Fruit fly (Drosophila melanogaster) whole organism, embryonic: ENCODE measurements around the gene SrpRbeta.

Source experiments
- CG10366 ChIP-seq: fragments of 200-800 bp; sonication (Bioruptor generic); IDR thresholded peaks from 2 replicates; pipeline ENCODE4 v1.3.6; 2022; ENCODE audit warnings: missing biosample characterization, missing genetic modification characterization
- CG1233 ChIP-seq: fragments of 200-800 bp; sonication (Bioruptor generic); optimal IDR thresholded peaks from 4 replicates; lab custom pipeline; 2018; ENCODE audit warnings: missing biosample characterization, mild to moderate bottlenecking, missing genetic modification characterization
- CG12942 ChIP-seq: fragments of 200-800 bp; sonication (Bioruptor generic); optimal IDR thresholded peaks from 3 replicates; lab custom pipeline; 2016; ENCODE audit warnings: missing biosample characterization, missing genetic modification characterization
- CG15011 ChIP-seq: fragments of 200-800 bp; sonication (Bioruptor generic); optimal IDR thresholded peaks from 3 replicates; lab custom pipeline; 2018; ENCODE audit warnings: missing biosample characterization, mild to moderate bottlenecking, missing genetic modification characterization
- CG17612 ChIP-seq: fragments of 200-800 bp; sonication (Bioruptor generic); IDR thresholded peaks from 2 replicates; pipeline ENCODE4 v1.3.6; 2022; ENCODE audit warnings: missing biosample characterization, missing genetic modification characterization
- CG18764 ChIP-seq: fragments of 200-800 bp; sonication (Bioruptor generic); optimal IDR thresholded peaks from 3 replicates; lab custom pipeline; 2016; ENCODE audit warnings: missing biosample characterization, missing genetic modification characterization
- CG2116 ChIP-seq: fragments of 200-800 bp; sonication (Bioruptor generic); optimal IDR thresholded peaks from 3 replicates; lab custom pipeline; 2018; ENCODE audit warnings: missing biosample characterization, mild to moderate bottlenecking, missing genetic modification characterization
- CG31224 ChIP-seq: fragments of 200-800 bp; sonication (Bioruptor generic); IDR thresholded peaks from 2 replicates; pipeline ENCODE4 v1.3.6; 2022; ENCODE audit warnings: missing biosample characterization, missing genetic modification characterization
- CG31365 ChIP-seq: fragments of 200-800 bp; sonication (Bioruptor generic); optimal IDR thresholded peaks from 2 replicates; lab custom pipeline; 2018; ENCODE audit warnings: missing biosample characterization, mild to moderate bottlenecking, missing genetic modification characterization
- CG32772 ChIP-seq: fragments of 200-800 bp; sonication (Bioruptor generic); IDR thresholded peaks from 2 replicates; pipeline ENCODE4 v1.3.6; 2022; ENCODE audit warnings: missing biosample characterization, missing genetic modification characterization
- CG4424 ChIP-seq: fragments of 200-800 bp; sonication (Bioruptor generic); optimal IDR thresholded peaks from 3 replicates; lab custom pipeline; 2016; ENCODE audit warnings: missing biosample characterization, missing genetic modification characterization
- CG4730 ChIP-seq: fragments of 200-800 bp; sonication (Bioruptor generic); IDR thresholded peaks from 2 replicates; pipeline ENCODE4 v1.3.6; 2022; ENCODE audit warnings: missing biosample characterization, missing genetic modification characterization
- CG4820 ChIP-seq: fragments of 200-800 bp; sonication (Bioruptor generic); optimal IDR thresholded peaks from 3 replicates; lab custom pipeline; 2016; ENCODE audit warnings: missing biosample characterization, missing genetic modification characterization
- CG6175 ChIP-seq: fragments of 200-800 bp; sonication (Bioruptor generic); IDR thresholded peaks from 3 replicates; pipeline ENCODE4 v1.3.6; 2022; ENCODE audit warnings: missing biosample characterization, missing genetic modification characterization
- CG6654 ChIP-seq: fragments of 200-800 bp; sonication (Bioruptor generic); optimal IDR thresholded peaks from 2 replicates; lab custom pipeline; 2017; ENCODE audit warnings: missing biosample characterization, mild to moderate bottlenecking, missing genetic modification characterization
- CG7357 ChIP-seq: fragments of 200-800 bp; sonication (Bioruptor generic); IDR thresholded peaks from 3 replicates; pipeline ENCODE4 v1.3.6; 2022; ENCODE audit warnings: missing biosample characterization, missing genetic modification characterization
- Doc2 ChIP-seq: fragments of 200-800 bp; sonication (Bioruptor generic); IDR thresholded peaks from 2 replicates; pipeline ENCODE4 v1.3.6; 2022; ENCODE audit warnings: missing biosample characterization, missing genetic modification characterization
- ERR ChIP-seq: fragments of 200-800 bp; sonication (Bioruptor generic); optimal IDR thresholded peaks from 2 replicates; lab custom pipeline; 2016; ENCODE audit warnings: missing biosample characterization, missing genetic modification characterization
- Ets97D ChIP-seq: fragments of 200-800 bp; sonication (Bioruptor generic); optimal IDR thresholded peaks from 3 replicates; lab custom pipeline; 2016; ENCODE audit warnings: missing biosample characterization, missing genetic modification characterization
- HLHmδ ChIP-seq: fragments of 200-800 bp; sonication (Bioruptor generic); optimal IDR thresholded peaks from 2 replicates; lab custom pipeline; 2018; ENCODE audit warnings: missing biosample characterization, mild to moderate bottlenecking, missing genetic modification characterization, moderate library complexity
- Hsf ChIP-seq: fragments of 200-800 bp; sonication (Bioruptor generic); optimal IDR thresholded peaks from 3 replicates; lab custom pipeline; 2016; ENCODE audit warnings: missing biosample characterization, missing genetic modification characterization
- NC2β ChIP-seq: fragments of 200-800 bp; sonication (Bioruptor generic); optimal IDR thresholded peaks from 2 replicates; lab custom pipeline; 2016; ENCODE audit warnings: missing biosample characterization, missing genetic modification characterization
- Taf1 ChIP-seq: fragments of 200-800 bp; sonication (Bioruptor generic); IDR thresholded peaks from 2 replicates; pipeline ENCODE4 v1.3.6; 2022; ENCODE audit warnings: missing biosample characterization, missing genetic modification characterization
- Tbp ChIP-seq: fragments of >200 bp; optimal IDR thresholded peaks from 2 replicates; lab custom pipeline; 2018; ENCODE audit warnings: missing biosample characterization, missing genetic modification characterization
- Xbp1 ChIP-seq: fragments of 200-800 bp; sonication (Bioruptor generic); optimal IDR thresholded peaks from 3 replicates; lab custom pipeline; 2016; ENCODE audit warnings: missing biosample characterization, mild to moderate bottlenecking, missing genetic modification characterization
- Xrp1 ChIP-seq: fragments of 200-800 bp; sonication (Bioruptor generic); IDR thresholded peaks from 2 replicates; pipeline ENCODE4 v1.3.6; 2022; ENCODE audit warnings: missing biosample characterization, missing genetic modification characterization
- abd-A ChIP-seq: fragments of 200-800 bp; sonication (Bioruptor generic); optimal IDR thresholded peaks from 3 replicates; lab custom pipeline; 2019; ENCODE audit warnings: missing biosample characterization, mild to moderate bottlenecking, missing genetic modification characterization, moderate library complexity
- az2 ChIP-seq: fragments of 200-800 bp; sonication (Bioruptor generic); optimal IDR thresholded peaks from 3 replicates; lab custom pipeline; 2016; ENCODE audit warnings: missing biosample characterization, missing genetic modification characterization
- bcd ChIP-seq: fragments of 200-800 bp; sonication (Bioruptor generic); optimal IDR thresholded peaks from 2 replicates; lab custom pipeline; 2017; ENCODE audit warnings: missing biosample characterization, mild to moderate bottlenecking, missing genetic modification characterization
- btn ChIP-seq: fragments of 200-800 bp; sonication (Bioruptor generic); optimal IDR thresholded peaks from 2 replicates; lab custom pipeline; 2016; ENCODE audit warnings: missing biosample characterization, missing genetic modification characterization
- cg ChIP-seq: fragments of 200-800 bp; sonication (Bioruptor generic); optimal IDR thresholded peaks from 3 replicates; lab custom pipeline; 2019; ENCODE audit warnings: missing biosample characterization, mild to moderate bottlenecking, missing genetic modification characterization, moderate library complexity
- dan ChIP-seq: fragments of 200-800 bp; sonication (Bioruptor generic); IDR thresholded peaks from 2 replicates; pipeline ENCODE4 v1.3.6; 2022; ENCODE audit warnings: missing biosample characterization, missing genetic modification characterization
- dysf ChIP-seq: fragments of 200-800 bp; sonication (Bioruptor generic); IDR thresholded peaks from 3 replicates; pipeline ENCODE4 v1.3.6; 2022; ENCODE audit warnings: missing biosample characterization, missing genetic modification characterization
- fd96Cb ChIP-seq: fragments of 200-800 bp; sonication (Bioruptor generic); optimal IDR thresholded peaks from 2 replicates; lab custom pipeline; 2018; ENCODE audit warnings: missing biosample characterization, mild to moderate bottlenecking, missing genetic modification characterization, moderate library complexity
- gce ChIP-seq: fragments of 200-800 bp; sonication (Bioruptor generic); IDR thresholded peaks from 3 replicates; pipeline ENCODE4 v1.3.6; 2022; ENCODE audit warnings: missing biosample characterization, missing genetic modification characterization
- h ChIP-seq: fragments of >200 bp; optimal IDR thresholded peaks from 2 replicates; lab custom pipeline; 2017
- jigr1 ChIP-seq: fragments of 200-800 bp; sonication (Bioruptor generic); IDR thresholded peaks from 3 replicates; pipeline ENCODE4 v1.3.6; 2022; ENCODE audit warnings: missing biosample characterization, missing genetic modification characterization
- jumu ChIP-seq: fragments of 200-800 bp; sonication (Bioruptor generic); optimal IDR thresholded peaks from 3 replicates; lab custom pipeline; 2016; ENCODE audit warnings: missing biosample characterization, missing genetic modification characterization
- lov ChIP-seq, 2 experiments: fragments of 200-800 bp in 1 of 2; fragments of >200 bp in 1 of 2; sonication (Bioruptor generic) in 1 of 2; IDR thresholded peaks in 1 of 2; optimal IDR thresholded peaks in 1 of 2; 2 replicates in 1 of 2; 3 replicates in 1 of 2; pipeline versions ENCODE4 v1.3.6 to Lab custom; 2017 to 2022; ENCODE audit warnings: missing biosample characterization in 1 of 2, missing genetic modification characterization in 1 of 2
- luna ChIP-seq: fragments of 200-800 bp; sonication (Bioruptor generic); optimal IDR thresholded peaks from 2 replicates; lab custom pipeline; 2016; ENCODE audit warnings: missing biosample characterization, missing genetic modification characterization
- pan ChIP-seq, 4 experiments: fragments of >200 bp in 3 of 4; fragments of 200-800 bp in 1 of 4; sonication (Bioruptor generic) in 1 of 4; optimal IDR thresholded peaks in 3 of 4; IDR thresholded peaks in 1 of 4; 2 replicates each; pipeline versions ENCODE4 v1.3.6 to Lab custom; 2017 to 2022; ENCODE audit warnings: missing biosample characterization in 2 of 4, missing genetic modification characterization in 2 of 4, mixed read lengths in 1 of 4
- pros ChIP-seq: fragments of 200-800 bp; sonication (Bioruptor generic); optimal IDR thresholded peaks from 3 replicates; lab custom pipeline; 2019; ENCODE audit warnings: missing biosample characterization, mild to moderate bottlenecking, missing genetic modification characterization, moderate library complexity
- sc ChIP-seq, 3 experiments: fragments of >200 bp in 2 of 3; fragments of 200-800 bp in 1 of 3; sonication (Bioruptor generic) in 1 of 3; optimal IDR thresholded peaks; 2 replicates in 2 of 3; 3 replicates in 1 of 3; lab custom pipeline; 2017; ENCODE audit warnings: mild to moderate bottlenecking in 1 of 3, missing biosample characterization in 1 of 3, missing genetic modification characterization in 1 of 3, missing genetic modification reagents in 1 of 3
- schlank ChIP-seq: fragments of 200-800 bp; sonication (Bioruptor generic); optimal IDR thresholded peaks from 2 replicates; lab custom pipeline; 2018; ENCODE audit warnings: missing biosample characterization, mild to moderate bottlenecking, missing genetic modification characterization
- twi ChIP-seq: fragments of 200-800 bp; optimal IDR thresholded peaks from 2 replicates; lab custom pipeline; 2019; ENCODE audit warnings: missing biosample characterization, mild to moderate bottlenecking, missing genetic modification characterization, moderate library complexity
- unc-4 ChIP-seq: fragments of 200-800 bp; sonication (Bioruptor generic); IDR thresholded peaks from 2 replicates; pipeline ENCODE4 v1.3.6; 2022; ENCODE audit warnings: missing biosample characterization, missing genetic modification characterization; ENCODE audit not compliant: partially characterized antibody
- unpg ChIP-seq: fragments of 200-800 bp; sonication (Bioruptor generic); optimal IDR thresholded peaks from 3 replicates; lab custom pipeline; 2018; ENCODE audit warnings: missing biosample characterization, mild to moderate bottlenecking, missing genetic modification characterization, moderate library complexity
- zen2 ChIP-seq: fragments of 200-800 bp; sonication (Bioruptor generic); IDR thresholded peaks from 3 replicates; pipeline ENCODE4 v1.3.6; 2022; ENCODE audit warnings: missing biosample characterization, missing genetic modification characterization; ENCODE audit not compliant: partially characterized antibody

The SrpRbeta gene

dm6 chr3L:8672199-8673059 lies 47.6 kb downstream of the SrpRbeta start (continued):
- no peak for TF ChIP-seq dan (GFP tag; lab: Robert Waterston, UW)
- TF ChIP-seq CG4424 (GFP tag; lab: Kevin White, UChicago), result no peak
- TF ChIP-seq CG1233 (GFP tag; lab: Kevin White, UChicago), result no peak
- TF ChIP-seq btn (GFP tag; lab: Kevin White, UChicago), result no peak
- no peak for TF ChIP-seq pros (GFP tag; lab: Kevin White, UChicago)
- no peak for TF ChIP-seq gce
- TF ChIP-seq CG32772 (GFP tag; lab: Robert Waterston, UW), result no peak
- no peak for TF ChIP-seq CG4820 (GFP tag; lab: Kevin White, UChicago)
- TF ChIP-seq CG31365, result no peak
- no peak for TF ChIP-seq CG2116 (GFP tag; lab: Kevin White, UChicago)
- TF ChIP-seq unpg (GFP tag; lab: Kevin White, UChicago), result peak; percentile 55
- peak; percentile 28; the same call in 1 of the 2 replicates for TF ChIP-seq Xrp1 (GFP tag; lab: Robert Waterston, UW)
- TF ChIP-seq Ets97D (GFP tag; lab: Kevin White, UChicago), result no peak
- no peak for TF ChIP-seq sc (optimal IDR thresholded peaks at IDR 0.05; lab: Kevin White, UChicago)
- no peak for TF ChIP-seq sc (GFP tag; optimal IDR thresholded peaks at IDR 0.05; lab: Kevin White, UChicago)
- no peak for TF ChIP-seq ERR
- no peak for TF ChIP-seq jumu
- peak; percentile 81; the same call in 2 of the 3 replicates for TF ChIP-seq CG6175 (GFP tag; lab: Robert Waterston, UW)
- TF ChIP-seq schlank (tag; lab: Kevin White, UChicago), result peak; percentile 43
- no peak for TF ChIP-seq NC2β (GFP tag; lab: Kevin White, UChicago)
- TF ChIP-seq abd-A (tag; lab: Kevin White, UChicago), result no peak
- no peak for TF ChIP-seq lov (optimal IDR thresholded peaks at IDR 0.05; lab: Kevin White, UChicago)
- TF ChIP-seq lov (GFP tag; IDR thresholded peaks at IDR 0.05; lab: Robert Waterston, UW), result no peak
- no peak for TF ChIP-seq CG15011 (GFP tag; lab: Kevin White, UChicago)
- peak; percentile 63; the same call in 2 of the 3 replicates for TF ChIP-seq dysf (GFP tag; lab: Robert Waterston, UW)
- TF ChIP-seq CG17612 (GFP tag; lab: Robert Waterston, UW), result 0 out of 2 replicates have a peak, but pooled peaks have one; percentile 35
- TF ChIP-seq HLHmδ (GFP tag; lab: Kevin White, UChicago), result no peak
- TF ChIP-seq fd96Cb (tag; lab: Kevin White, UChicago), result no peak
- no peak for TF ChIP-seq CG6654 (GFP tag; lab: Kevin White, UChicago)
- no peak for TF ChIP-seq pan (optimal IDR thresholded peaks at IDR 0.05; lab: Kevin White, UChicago)
- no peak for TF ChIP-seq pan (GFP tag; optimal IDR thresholded peaks at IDR 0.05 in 1 of 2, IDR thresholded peaks at IDR 0.05 in 1 of 2)
- no peak for TF ChIP-seq Tbp
- no peak for TF ChIP-seq CG12942 (GFP tag; lab: Kevin White, UChicago)
- TF ChIP-seq Hsf (GFP tag; lab: Kevin White, UChicago), result peak; percentile 37
- 0 out of 2 replicates have a peak, but pooled peaks have one; percentile 8 for TF ChIP-seq Taf1
- no peak for TF ChIP-seq CG4730 (GFP tag; lab: Robert Waterston, UW)
- TF ChIP-seq zen2 (GFP tag; lab: Robert Waterston, UW), result no peak; the same call in 2 of the 3 replicates
- no peak for TF ChIP-seq twi (tag; lab: Kevin White, UChicago)
- no peak for TF ChIP-seq Doc2 (GFP tag; lab: Robert Waterston, UW)
- TF ChIP-seq az2 (GFP tag; lab: Kevin White, UChicago), result no peak
- no peak for TF ChIP-seq unc-4 (GFP tag; lab: Robert Waterston, UW)
- no peak for TF ChIP-seq bcd (GFP tag; lab: Kevin White, UChicago)
- no peak for TF ChIP-seq jigr1 (GFP tag; lab: Robert Waterston, UW)
- peak; percentile 26 for TF ChIP-seq CG10366
- no peak for TF ChIP-seq luna
- TF ChIP-seq h (lab: Kevin White, UChicago), result no peak
- TF ChIP-seq CG7357 (GFP tag; lab: Robert Waterston, UW), result 0 out of 3 replicates have a peak, but pooled peaks have one; percentile 25
- no peak for TF ChIP-seq cg (GFP tag; lab: Kevin White, UChicago)
- no peak for TF ChIP-seq CG18764 (GFP tag; lab: Kevin White, UChicago)
- peak; percentile 19 for TF ChIP-seq Xbp1 (GFP tag; lab: Kevin White, UChicago)
- peak; percentile 56 for TF ChIP-seq CG31224 (GFP tag; lab: Robert Waterston, UW)
